Fruit fly (Drosophila melanogaster): Measurements from ENCODE around the gene Eip63F-1.

The Eip63F-1 gene

dm6 chr3L:3970372-3971031 is 35.1 kb upstream of the Eip63F-1 start:
- TF ChIP-seq Ets96B (tag; optimal IDR thresholded peaks at IDR 0.05) (no peak), Eip78C (GFP tag) (peak; percentile 23), svp (GFP tag) (peak; percentile 54), Gug (GFP tag; IDR thresholded peaks at IDR 0.05) (no peak), CG9139 (GFP tag; optimal IDR thresholded peaks at IDR 0.05) (no peak)

dm6 chr3L:3965102-3965501 is 29.7 kb upstream of the Eip63F-1 start:
- TF ChIP-seq salr (GFP tag; optimal IDR thresholded peaks at IDR 0.05) (no peak), CG8119 (GFP tag; IDR thresholded peaks at IDR 0.05) (no peak), vri (GFP tag; optimal IDR thresholded peaks at IDR 0.05) (peak; percentile 15)

dm6 chr3L:3964671-3965070 is 29.3 kb upstream of the Eip63F-1 start, which contains the start of gene CG12605:
Gene CG12605, minus strand, starts transcription at chr3L:3964771.
- TF ChIP-seq eg (GFP tag; IDR thresholded peaks at IDR 0.05) (no peak), CG16779 (tag; optimal IDR thresholded peaks at IDR 0.05) (no peak), CG6792 (GFP tag; optimal IDR thresholded peaks at IDR 0.05) (no peak), CG7368 (GFP tag; optimal IDR thresholded peaks at IDR 0.05) (no peak), CG8319 (GFP tag; optimal IDR thresholded peaks at IDR 0.05) (no peak), CG32006 (GFP tag; optimal IDR thresholded peaks at IDR 0.05) (no peak), CG34406 (GFP tag; optimal IDR thresholded peaks at IDR 0.05) (no peak), salr (GFP tag; optimal IDR thresholded peaks at IDR 0.05) (no peak), fkh (GFP tag; optimal IDR thresholded peaks at IDR 0.05) (no peak), CG11902 (GFP tag; optimal IDR thresholded peaks at IDR 0.05) (no peak), pdm3 (GFP tag; optimal IDR thresholded peaks at IDR 0.05) (no peak)

dm6 chr3L:3963979-3964378 is 28.6 kb upstream of the Eip63F-1 start:
- TF ChIP-seq CG3919 (GFP tag; optimal IDR thresholded peaks at IDR 0.05) (no peak), fd85E (GFP tag; optimal IDR thresholded peaks at IDR 0.05) (no peak), Eip93F (GFP tag; optimal IDR thresholded peaks at IDR 0.05) (no peak), Eip78C (GFP tag) (no peak), CG9139 (GFP tag; optimal IDR thresholded peaks at IDR 0.05) (no peak), CG10631 (GFP tag; optimal IDR thresholded peaks at IDR 0.05) (no peak), dsx (GFP tag; optimal IDR thresholded peaks at IDR 0.05; ENCODE audit: poor library complexity, severe bottlenecking) (no peak), Smox (GFP tag; optimal IDR thresholded peaks at IDR 0.05) (no peak), cyc (GFP tag; optimal IDR thresholded peaks at IDR 0.05) (no peak), esn (GFP tag; optimal IDR thresholded peaks at IDR 0.05) (no peak), CG10669 (GFP tag; optimal IDR thresholded peaks at IDR 0.05) (no peak), CG32006 (GFP tag; optimal IDR thresholded peaks at IDR 0.05) (no peak), Sox102F (GFP tag; optimal IDR thresholded peaks at IDR 0.05) (no peak), CG1621 (tag; optimal IDR thresholded peaks at IDR 0.05) (no peak), CG34406 (GFP tag; optimal IDR thresholded peaks at IDR 0.05) (no peak)

- TF ChIP-seq CG8632 (GFP tag; optimal IDR thresholded peaks at IDR 0.05) (no peak), Hr4 (GFP tag; optimal IDR thresholded peaks at IDR 0.05) (no peak), Lpt (GFP tag; optimal IDR thresholded peaks at IDR 0.05) (no peak), eg (GFP tag; IDR thresholded peaks at IDR 0.05) (no peak), CG15336 (GFP tag; IDR thresholded peaks at IDR 0.05) (no peak), cyc (GFP tag; optimal IDR thresholded peaks at IDR 0.05) (no peak), CG8119 (GFP tag; IDR thresholded peaks at IDR 0.05) (no peak), ss (GFP tag; optimal IDR thresholded peaks at IDR 0.05) (no peak)
Observed at dm6 chr3L:3960877-3961417, 25.5 kb upstream of the Eip63F-1 start.

Measured in whole organism, prepupa.